Worm (Caenorhabditis elegans): ENCODE data around the gene alh-9.

Gene alh-9

DNA sequence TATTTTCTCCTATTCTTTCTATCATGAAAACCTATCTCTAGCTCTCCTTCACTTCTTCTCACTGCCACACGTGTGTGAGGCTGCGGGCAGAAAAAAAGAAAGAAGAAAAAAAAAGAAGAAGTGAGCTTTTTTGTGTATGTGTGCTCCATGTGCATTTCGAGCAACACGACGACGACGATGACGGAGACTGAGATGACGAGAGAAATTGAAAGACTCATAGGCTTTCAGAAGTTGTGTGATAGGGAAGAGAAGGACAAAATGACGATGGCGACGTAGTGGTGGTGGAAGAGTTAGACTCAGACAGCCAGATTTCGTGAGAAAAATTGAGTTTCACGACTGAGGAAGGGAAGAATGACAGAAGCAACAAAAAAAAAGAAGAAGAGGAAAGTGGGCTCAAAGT, 10.3 kb upstream of the alh-9 start:
- no peak for TF ChIP-seq klf-2 (GFP tag; conservative IDR thresholded peaks at IDR 0.05)
- TF ChIP-seq T22C8.4 (GFP tag; IDR thresholded peaks at IDR 0.05) = no peak
- no peak for TF ChIP-seq ztf-23 (GFP tag; IDR thresholded peaks at IDR 0.05)
- no peak for TF ChIP-seq tab-1 (GFP tag; IDR thresholded peaks at IDR 0.05)
- no peak for TF ChIP-seq flt-1 (GFP tag; IDR thresholded peaks at IDR 0.05)
- no peak for TF ChIP-seq cog-1 (tag; optimal IDR thresholded peaks at IDR 0.05)
- TF ChIP-seq ref-1 (GFP tag; conservative IDR thresholded peaks at IDR 0.05) = no peak
- TF ChIP-seq med-1 (GFP tag; optimal IDR thresholded peaks at IDR 0.05; ENCODE audit: insufficient read depth) = no peak
- no peak for TF ChIP-seq ztf-29 (GFP tag; IDR thresholded peaks at IDR 0.05)

DNA sequence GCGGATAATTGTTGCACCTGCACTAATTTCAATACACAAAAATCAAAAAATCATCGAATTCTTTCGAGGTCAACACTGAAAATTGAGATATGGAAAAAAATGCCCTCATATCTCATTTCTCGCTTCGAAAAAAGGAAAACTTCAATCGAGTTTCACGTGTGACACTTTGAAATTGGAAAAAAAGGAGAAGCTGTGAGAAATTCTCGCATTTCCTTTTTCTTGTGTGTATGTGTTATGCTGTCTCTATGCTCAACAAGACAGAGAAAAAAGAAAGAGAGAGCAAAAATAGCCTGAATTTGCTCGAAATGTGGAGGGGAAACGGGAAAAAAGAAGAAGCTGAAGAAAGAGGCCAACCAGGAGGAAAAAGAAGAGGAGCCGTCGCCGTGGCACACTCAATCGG, 9.4 kb upstream of the alh-9 start:
- TF ChIP-seq ref-1 (GFP tag; conservative IDR thresholded peaks at IDR 0.05) (no peak), klf-2 (GFP tag; conservative IDR thresholded peaks at IDR 0.05) (no peak), med-1 (GFP tag; optimal IDR thresholded peaks at IDR 0.05; ENCODE audit: insufficient read depth) (no peak), tab-1 (GFP tag; IDR thresholded peaks at IDR 0.05) (no peak), ztf-29 (GFP tag; IDR thresholded peaks at IDR 0.05) (no peak), cog-1 (tag; optimal IDR thresholded peaks at IDR 0.05) (no peak), ztf-23 (GFP tag; IDR thresholded peaks at IDR 0.05) (no peak), T22C8.4 (GFP tag; IDR thresholded peaks at IDR 0.05) (no peak), flt-1 (GFP tag; IDR thresholded peaks at IDR 0.05) (no peak)

DNA sequence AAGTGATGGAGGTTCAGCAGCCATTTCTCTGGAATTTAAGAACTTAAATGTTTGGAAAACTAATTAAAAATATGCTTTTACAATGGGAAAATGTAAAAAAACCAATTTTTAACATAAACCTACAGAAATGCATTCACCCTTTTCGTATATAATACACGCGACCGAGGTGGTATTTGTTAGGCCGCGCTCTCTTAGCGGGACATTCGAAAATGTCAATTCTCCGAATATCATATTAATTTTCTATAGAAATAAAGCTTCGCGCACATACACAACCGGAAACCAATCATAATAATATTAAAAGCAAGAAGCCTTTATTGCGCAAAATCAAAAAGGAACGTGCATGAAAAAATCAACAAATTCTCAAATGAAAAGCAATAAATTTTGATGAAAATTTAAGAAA, 2.6 kb upstream of the alh-9 start, which contains the start of gene ddx-23:
ddx-23 (minus strand) TSS at position 30 of the 400 bp plus-strand sequence.
- TF ChIP-seq ztf-23 (GFP tag; IDR thresholded peaks at IDR 0.05) (0 out of 2 replicates have a peak, but pooled peaks have one; percentile 11), flt-1 (GFP tag; IDR thresholded peaks at IDR 0.05) (no peak)

DNA sequence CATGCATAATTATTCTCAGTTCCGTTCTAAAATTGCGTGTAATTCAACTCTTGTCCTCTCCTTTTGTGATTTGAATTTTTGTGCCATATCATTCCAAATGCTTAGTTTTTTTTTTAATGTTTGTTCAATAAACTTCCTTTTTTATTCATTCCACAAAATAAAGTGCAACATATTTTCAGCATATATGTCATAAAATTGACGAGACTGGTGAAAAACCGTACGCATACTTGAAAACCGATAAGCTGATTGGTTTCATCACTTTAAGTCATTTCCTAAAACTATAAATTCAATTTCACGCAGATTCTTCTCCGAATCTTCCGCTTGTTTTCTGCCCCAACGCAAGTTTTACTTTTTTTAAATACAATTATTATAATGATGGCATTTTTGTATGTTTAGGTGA, 3.2 kb downstream of the alh-9 start, which contains the start of gene dpf-4:
dpf-4 (plus strand) TSS at position 301 of the 400 bp plus-strand sequence.
- TF ChIP-seq T22C8.4 (GFP tag; IDR thresholded peaks at IDR 0.05) (no peak), flt-1 (GFP tag; IDR thresholded peaks at IDR 0.05) (no peak), klf-2 (GFP tag; conservative IDR thresholded peaks at IDR 0.05) (no peak), ztf-23 (GFP tag; IDR thresholded peaks at IDR 0.05) (no peak), tab-1 (GFP tag; IDR thresholded peaks at IDR 0.05) (no peak), cog-1 (tag; optimal IDR thresholded peaks at IDR 0.05) (no peak), ref-1 (GFP tag; conservative IDR thresholded peaks at IDR 0.05) (no peak), med-1 (GFP tag; optimal IDR thresholded peaks at IDR 0.05; ENCODE audit: insufficient read depth) (no peak), ztf-29 (GFP tag; IDR thresholded peaks at IDR 0.05) (no peak)

DNA sequence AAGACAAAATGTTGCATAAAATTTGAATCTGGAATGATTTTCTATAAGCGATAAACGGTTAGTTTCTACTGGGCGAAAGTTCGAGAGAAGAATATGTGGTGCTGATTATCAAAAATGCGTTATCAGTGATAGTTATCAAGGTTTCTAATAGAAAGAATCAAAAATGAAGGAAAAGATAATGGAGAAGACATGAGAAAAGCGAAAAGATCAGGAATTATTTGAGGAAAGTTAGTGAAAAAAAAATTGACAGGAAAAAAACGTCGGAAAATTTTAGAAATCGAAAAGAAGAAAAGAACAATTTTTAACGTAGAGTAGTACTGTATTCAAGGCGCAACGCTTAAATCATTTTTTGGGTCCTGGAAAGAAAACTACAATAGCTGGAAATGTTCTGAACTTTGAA, 8.0 kb downstream of the alh-9 start, which contains the start of gene dnpp-1:
dnpp-1 (minus strand) TSS at position 30 of the 400 bp plus-strand sequence.
- TF ChIP-seq flt-1 (GFP tag; IDR thresholded peaks at IDR 0.05) (no peak), ztf-29 (GFP tag; IDR thresholded peaks at IDR 0.05) (no peak), ref-1 (GFP tag; conservative IDR thresholded peaks at IDR 0.05) (no peak), klf-2 (GFP tag; conservative IDR thresholded peaks at IDR 0.05) (no peak)

DNA sequence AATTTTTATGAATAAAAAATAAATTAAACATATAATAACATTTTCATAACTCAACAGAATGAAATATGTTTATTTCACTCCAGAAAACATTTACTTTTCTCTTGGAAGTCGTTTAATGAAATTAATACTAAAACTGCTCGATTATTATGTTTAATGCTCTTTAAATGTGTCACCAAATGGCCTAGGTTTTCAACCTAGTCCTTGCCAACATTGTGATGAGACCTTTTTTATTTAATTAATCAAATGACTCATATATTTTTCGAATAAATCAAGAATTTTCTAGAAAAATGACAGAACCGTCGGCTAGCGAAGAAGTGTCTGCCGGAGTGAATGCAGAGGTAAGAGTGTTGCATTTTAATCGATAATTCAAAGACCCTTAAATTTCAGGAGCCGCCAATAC, 8.5 kb downstream of the alh-9 start, which contains the start of gene rabn-5:
rabn-5 (plus strand) TSS at position 284 of the 400 bp plus-strand sequence.
- no peak for TF ChIP-seq flt-1 (GFP tag; IDR thresholded peaks at IDR 0.05)
- TF ChIP-seq T22C8.4 (GFP tag; IDR thresholded peaks at IDR 0.05) = no peak
- TF ChIP-seq tab-1 (GFP tag; IDR thresholded peaks at IDR 0.05) = no peak
- no peak for TF ChIP-seq ztf-29 (GFP tag; IDR thresholded peaks at IDR 0.05)
- TF ChIP-seq ztf-23 (GFP tag; IDR thresholded peaks at IDR 0.05) = no peak
- no peak for TF ChIP-seq cog-1 (tag; optimal IDR thresholded peaks at IDR 0.05)
- TF ChIP-seq klf-2 (GFP tag; conservative IDR thresholded peaks at IDR 0.05) = no peak
- no peak for TF ChIP-seq med-1 (GFP tag; optimal IDR thresholded peaks at IDR 0.05; ENCODE audit: insufficient read depth)
- no peak for TF ChIP-seq ref-1 (GFP tag; conservative IDR thresholded peaks at IDR 0.05)

DNA sequence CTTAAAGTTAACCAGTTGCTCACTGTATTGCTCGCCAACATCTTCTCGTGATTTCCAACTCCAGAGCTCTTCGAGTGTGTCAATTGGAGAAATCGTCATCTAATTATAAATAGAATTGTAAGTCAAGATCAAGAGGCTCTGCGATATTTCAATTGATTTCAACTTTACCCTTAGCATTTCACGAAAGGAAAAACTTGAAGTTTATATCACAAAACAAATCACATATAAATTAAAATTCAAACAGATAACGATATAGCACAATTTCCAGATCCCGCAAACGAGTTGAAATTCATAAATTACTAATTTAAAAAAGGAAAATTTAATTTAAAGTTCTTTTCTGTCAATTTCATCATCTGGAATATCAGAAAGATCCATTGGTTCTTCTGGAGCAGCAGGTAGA, 12.6 kb downstream of the alh-9 start, which contains the start of gene eng-1:
eng-1 (minus strand) TSS at position 101 of the 400 bp plus-strand sequence.
- TF ChIP-seq med-1 (GFP tag; optimal IDR thresholded peaks at IDR 0.05; ENCODE audit: insufficient read depth) (no peak), klf-2 (GFP tag; conservative IDR thresholded peaks at IDR 0.05) (no peak), flt-1 (GFP tag; IDR thresholded peaks at IDR 0.05) (no peak), tab-1 (GFP tag; IDR thresholded peaks at IDR 0.05) (no peak), ref-1 (GFP tag; conservative IDR thresholded peaks at IDR 0.05) (no peak), ztf-23 (GFP tag; IDR thresholded peaks at IDR 0.05) (no peak), T22C8.4 (GFP tag; IDR thresholded peaks at IDR 0.05) (no peak), ztf-29 (GFP tag; IDR thresholded peaks at IDR 0.05) (no peak), cog-1 (tag; optimal IDR thresholded peaks at IDR 0.05) (no peak)

DNA sequence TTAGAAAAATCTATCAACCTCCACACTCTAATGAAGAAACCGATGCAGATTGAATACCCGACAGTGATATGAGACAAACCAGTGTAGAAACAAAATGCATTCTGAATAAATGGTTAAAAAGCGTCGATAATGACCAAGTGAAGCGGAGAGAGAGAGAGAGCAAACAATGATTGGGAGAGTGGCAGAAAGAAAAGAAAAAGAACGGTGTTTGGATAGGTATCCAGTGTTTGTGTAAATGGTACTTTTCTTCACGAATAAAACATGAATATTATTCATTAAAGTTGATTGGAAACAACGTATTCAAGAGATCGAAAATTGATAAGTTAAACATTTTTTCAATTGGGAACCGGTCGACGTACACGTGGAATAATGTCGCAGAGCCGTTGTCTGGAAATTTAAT, 13.6 kb downstream of the alh-9 start, which contains the start of gene F01F1.15:
F01F1.15 (minus strand) TSS at position 101 of the 400 bp plus-strand sequence.
- TF ChIP-seq ztf-29 (GFP tag; IDR thresholded peaks at IDR 0.05) (no peak), tab-1 (GFP tag; IDR thresholded peaks at IDR 0.05) (no peak), med-1 (GFP tag; optimal IDR thresholded peaks at IDR 0.05; ENCODE audit: insufficient read depth) (no peak), cog-1 (tag; optimal IDR thresholded peaks at IDR 0.05) (no peak), klf-2 (GFP tag; conservative IDR thresholded peaks at IDR 0.05) (no peak), T22C8.4 (GFP tag; IDR thresholded peaks at IDR 0.05) (no peak), flt-1 (GFP tag; IDR thresholded peaks at IDR 0.05) (no peak), ztf-23 (GFP tag; IDR thresholded peaks at IDR 0.05) (no peak), ref-1 (GFP tag; conservative IDR thresholded peaks at IDR 0.05) (no peak)

DNA sequence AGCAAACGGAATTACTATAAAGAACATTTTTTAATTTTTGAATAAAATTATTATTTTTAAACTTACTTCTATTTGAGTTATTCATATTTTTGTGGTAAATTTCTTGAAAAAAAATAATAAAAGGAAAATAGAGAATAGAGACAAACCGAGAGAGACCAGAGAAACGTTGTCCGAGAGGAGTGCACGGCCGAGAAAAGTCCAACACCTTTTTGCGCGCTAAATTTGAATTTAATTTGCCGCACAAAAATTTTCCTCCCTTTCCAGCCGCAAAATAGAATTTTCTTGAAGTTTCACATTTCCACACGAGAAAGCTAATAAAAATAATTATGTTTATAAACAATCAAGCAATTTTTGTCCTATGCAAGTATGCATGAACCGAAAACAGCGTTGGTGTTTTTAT, 15.9 kb downstream of the alh-9 start, which contains the start of the genes F01F1.11 and F01F1.3:
F01F1.11 (minus strand) TSS at position 118 of the 400 bp plus-strand sequence.
F01F1.3 (plus strand) TSS at position 179 of the 400 bp plus-strand sequence.
- TF ChIP-seq cog-1 (tag; optimal IDR thresholded peaks at IDR 0.05) = peak; percentile 13
- 0 out of 2 replicates have a peak, but pooled peaks have one; percentile 43 for TF ChIP-seq ztf-23 (GFP tag; IDR thresholded peaks at IDR 0.05)
- TF ChIP-seq ztf-29 (GFP tag; IDR thresholded peaks at IDR 0.05) = no peak
- no peak; the same call in 1 of the 2 replicates for TF ChIP-seq T22C8.4 (GFP tag; IDR thresholded peaks at IDR 0.05)

DNA sequence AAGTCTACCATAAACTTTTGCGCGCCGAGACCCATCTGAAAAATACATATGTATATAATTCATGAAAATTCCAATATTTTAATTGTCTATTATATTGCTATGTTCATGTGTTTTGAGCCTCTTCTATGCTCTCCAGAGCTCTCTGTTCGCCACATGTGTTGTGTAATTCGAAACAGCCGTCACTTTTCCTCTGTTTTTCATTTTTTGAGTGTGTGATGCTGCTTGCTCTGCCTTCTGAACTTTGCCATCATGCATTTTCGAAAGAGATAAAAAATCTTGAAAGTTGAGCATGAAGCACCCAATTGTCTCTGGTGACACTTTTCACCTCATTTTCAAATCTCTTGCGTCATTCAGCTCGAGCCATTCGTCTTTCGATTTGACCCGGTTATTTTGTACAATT, 16.5 kb downstream of the alh-9 start:
- TF ChIP-seq med-1 (GFP tag; optimal IDR thresholded peaks at IDR 0.05; ENCODE audit: insufficient read depth) = no peak
- no peak for TF ChIP-seq klf-2 (GFP tag; conservative IDR thresholded peaks at IDR 0.05)
- no peak for TF ChIP-seq ref-1 (GFP tag; conservative IDR thresholded peaks at IDR 0.05)
- no peak for TF ChIP-seq tab-1 (GFP tag; IDR thresholded peaks at IDR 0.05)
- no peak for TF ChIP-seq cog-1 (tag; optimal IDR thresholded peaks at IDR 0.05)
- TF ChIP-seq flt-1 (GFP tag; IDR thresholded peaks at IDR 0.05) = no peak
- no peak for TF ChIP-seq ztf-23 (GFP tag; IDR thresholded peaks at IDR 0.05)
- TF ChIP-seq ztf-29 (GFP tag; IDR thresholded peaks at IDR 0.05) = no peak
- no peak for TF ChIP-seq T22C8.4 (GFP tag; IDR thresholded peaks at IDR 0.05)
